Fruit fly (Drosophila melanogaster) whole organism, wandering third instar larva: ENCODE results near the gene CG13284.

ENCODE experiments used
- Abd-B ChIP-seq: fragments of >200 bp; optimal IDR thresholded peaks from 2 replicates; lab custom pipeline; 2017; ENCODE audit warnings: missing biosample characterization, missing genetic modification characterization
- CrebA ChIP-seq: fragments of 200-800 bp; sonication (Bioruptor generic); optimal IDR thresholded peaks from 2 replicates; lab custom pipeline; 2016; ENCODE audit warnings: missing biosample characterization, mild to moderate bottlenecking, missing genetic modification characterization, borderline replicate concordance
- dl ChIP-seq, 2 experiments: fragments of 175-275, 200-275 bp in 1 of 2; fragments of 200-275 bp in 1 of 2; sonication (Bioruptor generic); optimal IDR thresholded peaks; lab custom pipeline; 2018; ENCODE audit warnings: mild to moderate bottlenecking in 2 of 2, missing biosample characterization in 2 of 2, missing genetic modification characterization in 2 of 2, moderate library complexity in 2 of 2; ENCODE audit not compliant: partially characterized antibody in 2 of 2, insufficient read depth in 1 of 2
- foxo ChIP-seq, 2 experiments: fragments of 200-800 bp; sonication (Bioruptor generic); optimal IDR thresholded peaks; 2 replicates in 1 of 2; 3 replicates in 1 of 2; lab custom pipeline; 2016 to 2017; ENCODE audit warnings: missing biosample characterization in 2 of 2, missing genetic modification characterization in 2 of 2
- h ChIP-seq: fragments of 200-800 bp; sonication (Bioruptor generic); optimal IDR thresholded peaks from 3 replicates; lab custom pipeline; 2016; ENCODE audit warnings: missing biosample characterization, mild to moderate bottlenecking, missing genetic modification characterization
- tai ChIP-seq: sonication (Bioruptor generic); optimal IDR thresholded peaks from 2 replicates; lab custom pipeline; 2016; ENCODE audit warnings: missing biosample characterization, missing genetic modification characterization

dm6 chr2L:16796104-16796645 is 52.3 kb downstream of the CG13284 start, which contains the start of gene Ugt37E1:
- TF ChIP-seq dl (GFP tag; optimal IDR thresholded peaks at IDR 0.05; lab: Kevin White, UChicago; ENCODE audit: insufficient read depth in 1 of 2, partially characterized antibody in 2 of 2) (no peak), h (no peak), CrebA (no peak), Abd-B (no peak), tai (GFP tag; lab: Kevin White, UChicago) (no peak), foxo (GFP tag; optimal IDR thresholded peaks at IDR 0.05; lab: Kevin White, UChicago) (no peak)
